Fruit fly (Drosophila melanogaster) whole organism, embryonic: ENCODE measurements around the gene arm.
A peak's percentile ranks its signal among the peaks of the same experiment; 100 is the strongest.

Experiments used
- CG10366 ChIP-seq: fragments of 200-800 bp; sonication (Bioruptor generic); IDR thresholded peaks from 2 replicates; pipeline ENCODE4 v1.3.6; 2022; ENCODE audit warnings: missing biosample characterization, missing genetic modification characterization
- CG10654 ChIP-seq: fragments of 200-800 bp; sonication (Bioruptor generic); optimal IDR thresholded peaks from 2 replicates; lab custom pipeline; 2016; ENCODE audit warnings: missing biosample characterization, missing genetic modification characterization
- CG12104 ChIP-seq: fragments of 200-800 bp; sonication (Bioruptor generic); optimal IDR thresholded peaks from 3 replicates; lab custom pipeline; 2016; ENCODE audit warnings: missing biosample characterization, missing genetic modification characterization
- CG12299 ChIP-seq: fragments of 200-800 bp; sonication (Bioruptor generic); optimal IDR thresholded peaks from 2 replicates; lab custom pipeline; 2018; ENCODE audit warnings: missing biosample characterization, mild to moderate bottlenecking, missing genetic modification characterization
- CG13775 ChIP-seq: fragments of 200-800 bp; sonication (Bioruptor generic); optimal IDR thresholded peaks from 3 replicates; lab custom pipeline; 2017; ENCODE audit warnings: missing biosample characterization, mild to moderate bottlenecking, missing genetic modification characterization
- CG17385 ChIP-seq: fragments of 200-800 bp; sonication (Bioruptor generic); optimal IDR thresholded peaks from 3 replicates; lab custom pipeline; 2018; ENCODE audit warnings: missing biosample characterization, mild to moderate bottlenecking, missing genetic modification characterization
- CG17568 ChIP-seq: fragments of 200-800 bp; sonication (Bioruptor generic); optimal IDR thresholded peaks from 2 replicates; lab custom pipeline; 2018; ENCODE audit warnings: missing biosample characterization, mild to moderate bottlenecking, missing genetic modification characterization, moderate library complexity
- CG1792 ChIP-seq: fragments of 200-800 bp; sonication (Bioruptor generic); optimal IDR thresholded peaks from 2 replicates; lab custom pipeline; 2016; ENCODE audit warnings: missing biosample characterization, missing genetic modification characterization
- CG1832 ChIP-seq: fragments of 200-800 bp; sonication (Bioruptor generic); optimal IDR thresholded peaks from 2 replicates; lab custom pipeline; 2017; ENCODE audit warnings: missing biosample characterization, mild to moderate bottlenecking, missing genetic modification characterization, inconsistent platforms
- CG18476 ChIP-seq: fragments of 200-800 bp; sonication (Bioruptor generic); optimal IDR thresholded peaks from 2 replicates; lab custom pipeline; 2016; ENCODE audit warnings: missing biosample characterization, mild to moderate bottlenecking, missing genetic modification characterization
- CG2678 ChIP-seq: fragments of 200-800 bp; sonication (Bioruptor generic); optimal IDR thresholded peaks from 3 replicates; lab custom pipeline; 2019; ENCODE audit warnings: missing biosample characterization, mild to moderate bottlenecking, missing genetic modification characterization, moderate library complexity
- CG2875 ChIP-seq: fragments of 200-800 bp; sonication (Bioruptor generic); optimal IDR thresholded peaks from 2 replicates; lab custom pipeline; 2017; ENCODE audit warnings: missing biosample characterization, mild to moderate bottlenecking, missing genetic modification characterization, missing genetic modification reagents
- CG2889 ChIP-seq: fragments of 200-800 bp; sonication (Bioruptor generic); IDR thresholded peaks from 3 replicates; pipeline ENCODE4 v1.3.6; 2022; ENCODE audit warnings: missing biosample characterization, missing genetic modification characterization
- CG3281 ChIP-seq: fragments of 200-800 bp; sonication (Bioruptor generic); optimal IDR thresholded peaks from 3 replicates; lab custom pipeline; 2017; ENCODE audit warnings: missing biosample characterization, mild to moderate bottlenecking, missing genetic modification characterization
- CG34224 ChIP-seq: fragments of 200-800 bp; sonication (Bioruptor generic); IDR thresholded peaks from 3 replicates; pipeline ENCODE4 v1.3.6; 2022; ENCODE audit warnings: missing biosample characterization, missing genetic modification characterization; ENCODE audit not compliant: partially characterized antibody
- CG3838 ChIP-seq: fragments of 200-800 bp; sonication (Bioruptor generic); optimal IDR thresholded peaks from 3 replicates; lab custom pipeline; 2016; ENCODE audit warnings: missing biosample characterization, missing genetic modification characterization
- CG4404 ChIP-seq: fragments of 200-800 bp; sonication (Bioruptor generic); IDR thresholded peaks from 2 replicates; pipeline ENCODE4 v1.3.6; 2022; ENCODE audit warnings: missing biosample characterization, missing genetic modification characterization
- CG4424 ChIP-seq: fragments of 200-800 bp; sonication (Bioruptor generic); optimal IDR thresholded peaks from 3 replicates; lab custom pipeline; 2016; ENCODE audit warnings: missing biosample characterization, missing genetic modification characterization
- CG4730 ChIP-seq: fragments of 200-800 bp; sonication (Bioruptor generic); IDR thresholded peaks from 2 replicates; pipeline ENCODE4 v1.3.6; 2022; ENCODE audit warnings: missing biosample characterization, missing genetic modification characterization
- CG6683 ChIP-seq: fragments of 200-800 bp; sonication (Bioruptor generic); optimal IDR thresholded peaks from 2 replicates; lab custom pipeline; 2017; ENCODE audit warnings: missing biosample characterization, mild to moderate bottlenecking, missing genetic modification characterization, missing genetic modification reagents
- CG7357 ChIP-seq: fragments of 200-800 bp; sonication (Bioruptor generic); IDR thresholded peaks from 3 replicates; pipeline ENCODE4 v1.3.6; 2022; ENCODE audit warnings: missing biosample characterization, missing genetic modification characterization
- CG7745 ChIP-seq: fragments of 200-800 bp; sonication (Bioruptor generic); optimal IDR thresholded peaks from 2 replicates; lab custom pipeline; 2018; ENCODE audit warnings: missing biosample characterization, mild to moderate bottlenecking, missing genetic modification characterization, moderate library complexity
- CG9215 ChIP-seq: fragments of 200-800 bp; sonication (Bioruptor generic); IDR thresholded peaks from 2 replicates; pipeline ENCODE4 v1.3.6; 2022; ENCODE audit warnings: missing biosample characterization, missing genetic modification characterization
- CG9609 ChIP-seq: fragments of 200-800 bp; sonication (Bioruptor generic); optimal IDR thresholded peaks from 3 replicates; lab custom pipeline; 2016; ENCODE audit warnings: missing biosample characterization, missing genetic modification characterization
- CG9797 ChIP-seq: fragments of 200-800 bp; sonication (Bioruptor generic); optimal IDR thresholded peaks from 3 replicates; lab custom pipeline; 2018; ENCODE audit warnings: missing biosample characterization, mild to moderate bottlenecking, missing genetic modification characterization
- Camta ChIP-seq: fragments of 200-800 bp; sonication (Bioruptor generic); optimal IDR thresholded peaks from 2 replicates; lab custom pipeline; 2016; ENCODE audit warnings: missing biosample characterization, missing genetic modification characterization
- Dip2 ChIP-seq: fragments of 200-800 bp; sonication (Bioruptor generic); IDR thresholded peaks from 2 replicates; pipeline ENCODE4 v1.3.6; 2022; ENCODE audit warnings: missing biosample characterization, missing genetic modification characterization
- E2f2 ChIP-seq: fragments of 200-800 bp; sonication (Bioruptor generic); IDR thresholded peaks from 2 replicates; pipeline ENCODE4 v1.3.6; 2022; ENCODE audit warnings: missing biosample characterization, missing genetic modification characterization
- HLH4C ChIP-seq: fragments of 200-800 bp; sonication (Bioruptor generic); IDR thresholded peaks from 3 replicates; pipeline ENCODE4 v1.3.6; 2022; ENCODE audit warnings: missing biosample characterization, missing genetic modification characterization; ENCODE audit not compliant: partially characterized antibody
- Hey ChIP-seq: fragments of 200-800 bp; sonication (Bioruptor generic); optimal IDR thresholded peaks from 3 replicates; lab custom pipeline; 2018; ENCODE audit warnings: missing biosample characterization, mild to moderate bottlenecking, missing genetic modification characterization
- Lhr ChIP-seq: fragments of 200-800 bp; sonication (Bioruptor generic); optimal IDR thresholded peaks from 3 replicates; lab custom pipeline; 2017; ENCODE audit warnings: mild to moderate bottlenecking, missing biosample characterization, missing genetic modification reagents, missing genetic modification characterization
- MESR4 ChIP-seq: fragments of 200-800 bp; sonication (Bioruptor generic); optimal IDR thresholded peaks from 2 replicates; lab custom pipeline; 2018; ENCODE audit warnings: missing biosample characterization, mild to moderate bottlenecking, missing genetic modification characterization, moderate library complexity
- Meics ChIP-seq: fragments of 200-800 bp; sonication (Bioruptor generic); optimal IDR thresholded peaks from 2 replicates; lab custom pipeline; 2017; ENCODE audit warnings: missing biosample characterization, mild to moderate bottlenecking, missing genetic modification characterization
- Mes4 ChIP-seq: fragments of 200-800 bp; sonication (Bioruptor generic); optimal IDR thresholded peaks from 2 replicates; lab custom pipeline; 2016; ENCODE audit warnings: missing biosample characterization, missing genetic modification characterization
- Myb ChIP-seq: fragments of 200-800 bp; sonication (Bioruptor generic); optimal IDR thresholded peaks from 2 replicates; lab custom pipeline; 2016; ENCODE audit warnings: missing biosample characterization, missing genetic modification characterization
- Spps ChIP-seq: fragments of 200-800 bp; sonication (Bioruptor generic); optimal IDR thresholded peaks from 2 replicates; lab custom pipeline; 2018; ENCODE audit warnings: missing biosample characterization, mild to moderate bottlenecking, missing genetic modification characterization
- Xbp1 ChIP-seq: fragments of 200-800 bp; sonication (Bioruptor generic); optimal IDR thresholded peaks from 3 replicates; lab custom pipeline; 2016; ENCODE audit warnings: missing biosample characterization, mild to moderate bottlenecking, missing genetic modification characterization
- btn ChIP-seq: fragments of 200-800 bp; sonication (Bioruptor generic); optimal IDR thresholded peaks from 2 replicates; lab custom pipeline; 2016; ENCODE audit warnings: missing biosample characterization, missing genetic modification characterization
- cato ChIP-seq: fragments of 200-800 bp; sonication (Bioruptor generic); optimal IDR thresholded peaks from 2 replicates; lab custom pipeline; 2016; ENCODE audit warnings: missing biosample characterization, missing genetic modification characterization, borderline replicate concordance
- cg ChIP-seq: fragments of 200-800 bp; sonication (Bioruptor generic); optimal IDR thresholded peaks from 3 replicates; lab custom pipeline; 2019; ENCODE audit warnings: missing biosample characterization, mild to moderate bottlenecking, missing genetic modification characterization, moderate library complexity
- gt ChIP-seq: fragments of 200-800 bp; sonication (Bioruptor generic); IDR thresholded peaks from 2 replicates; pipeline ENCODE4 v1.3.6; 2022; ENCODE audit warnings: missing biosample characterization, missing genetic modification characterization
- org-1 ChIP-seq: fragments of 200-800 bp; sonication (Bioruptor generic); optimal IDR thresholded peaks from 2 replicates; lab custom pipeline; 2017; ENCODE audit warnings: missing biosample characterization, missing genetic modification characterization
- pb ChIP-seq: fragments of 200-800 bp; sonication (Bioruptor generic); optimal IDR thresholded peaks from 3 replicates; lab custom pipeline; 2016; ENCODE audit warnings: missing biosample characterization, missing genetic modification characterization
- peb ChIP-seq: fragments of 200-800 bp; sonication (Bioruptor generic); IDR thresholded peaks from 2 replicates; pipeline ENCODE4 v1.3.6; 2022; ENCODE audit warnings: missing biosample characterization, missing genetic modification characterization
- pho ChIP-seq: fragments of 200-800 bp; sonication (Bioruptor generic); optimal IDR thresholded peaks from 2 replicates; lab custom pipeline; 2016; ENCODE audit warnings: missing biosample characterization, missing genetic modification characterization
- sens ChIP-seq: fragments of 200-800 bp; sonication (Bioruptor generic); peaks from one replicate; lab custom pipeline; 2016; ENCODE audit warnings: missing biosample characterization, missing genetic modification characterization
- sisA ChIP-seq: fragments of 200-800 bp; sonication (Bioruptor generic); IDR thresholded peaks from 2 replicates; pipeline ENCODE4 v1.3.6; 2022; ENCODE audit warnings: missing biosample characterization, missing genetic modification characterization
- ssp ChIP-seq: fragments of 200-800 bp; sonication (Bioruptor generic); IDR thresholded peaks from 2 replicates; pipeline ENCODE4 v1.3.6; 2022; ENCODE audit warnings: missing biosample characterization, missing genetic modification characterization
- tin ChIP-seq: fragments of 200-800 bp; sonication (Bioruptor generic); optimal IDR thresholded peaks from 3 replicates; lab custom pipeline; 2016; ENCODE audit warnings: missing biosample characterization, missing genetic modification characterization
- twi ChIP-seq: fragments of 200-800 bp; optimal IDR thresholded peaks from 2 replicates; lab custom pipeline; 2019; ENCODE audit warnings: missing biosample characterization, mild to moderate bottlenecking, missing genetic modification characterization, moderate library complexity

arm gene

DNA sequence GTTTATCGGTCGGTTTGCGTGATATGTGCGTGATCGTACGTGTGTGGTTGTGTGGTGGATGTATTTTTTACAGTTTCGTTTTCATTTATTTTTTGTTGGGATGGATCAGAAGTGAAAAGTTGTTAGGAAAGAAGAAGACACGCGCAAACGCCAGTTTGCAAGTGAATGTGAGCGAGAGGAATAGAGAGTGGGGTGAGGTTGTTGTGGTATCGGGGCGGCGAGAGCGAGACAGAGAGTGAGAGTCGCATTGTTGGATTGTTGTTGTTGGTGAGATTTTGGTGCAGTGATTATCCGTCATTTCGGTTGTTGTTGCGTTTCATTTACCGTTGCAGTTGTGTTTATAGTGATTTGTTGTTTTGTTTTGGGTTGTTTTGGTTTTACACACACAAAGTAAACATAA, 6.9 kb downstream of the arm start (continued):
- TF ChIP-seq CG13775 (GFP tag; lab: Kevin White, UChicago) (no peak), CG17385 (GFP tag; lab: Kevin White, UChicago) (peak; percentile 72), org-1 (GFP tag; lab: Kevin White, UChicago) (no peak), CG4730 (no peak), Spps (tag; lab: Kevin White, UChicago) (no peak)

- TF ChIP-seq CG4424 (GFP tag; lab: Kevin White, UChicago) (no peak), CG18476 (GFP tag; lab: Kevin White, UChicago) (no peak), CG10366 (GFP tag; lab: Robert Waterston, UW) (peak; percentile 9; the same call in 1 of the 2 replicates), CG7745 (tag; lab: Kevin White, UChicago) (no peak), E2f2 (GFP tag; lab: Robert Waterston, UW) (peak; percentile 40; the same call in 1 of the 2 replicates), tin (GFP tag; lab: Kevin White, UChicago) (peak; percentile 32), CG9797 (GFP tag; lab: Kevin White, UChicago) (peak; percentile 84), CG1792 (GFP tag; lab: Kevin White, UChicago) (peak; percentile 41), cato (GFP tag; lab: Kevin White, UChicago) (no peak), Meics (no peak), cg (GFP tag; lab: Kevin White, UChicago) (peak; percentile 7), CG12104 (GFP tag; lab: Kevin White, UChicago) (no peak), Mes4 (GFP tag; lab: Kevin White, UChicago) (no peak), Xbp1 (GFP tag; lab: Kevin White, UChicago) (peak; percentile 20), CG6683 (GFP tag; lab: Kevin White, UChicago) (no peak), CG2889 (GFP tag; lab: Robert Waterston, UW) (no peak), CG3281 (GFP tag; lab: Kevin White, UChicago) (no peak), Myb (GFP tag; lab: Kevin White, UChicago) (peak; percentile 18), sens (peak; percentile 86), CG1832 (GFP tag; lab: Kevin White, UChicago) (no peak), CG17568 (GFP tag; lab: Kevin White, UChicago) (no peak), twi (tag; lab: Kevin White, UChicago) (peak; percentile 39), CG4404 (peak; percentile 31; the same call in 1 of the 2 replicates), CG2875 (no peak), CG9215 (GFP tag; lab: Robert Waterston, UW) (peak; percentile 44; the same call in 1 of the 2 replicates), peb (GFP tag; lab: Robert Waterston, UW) (no peak), CG13775 (GFP tag; lab: Kevin White, UChicago) (peak; percentile 40), ssp (GFP tag; lab: Robert Waterston, UW) (peak; percentile 88), btn (GFP tag; lab: Kevin White, UChicago) (no peak), CG9609 (GFP tag; lab: Kevin White, UChicago) (peak; percentile 22), CG3838 (GFP tag; lab: Kevin White, UChicago) (no peak), Lhr (GFP tag; lab: Kevin White, UChicago) (no peak), Dip2 (GFP tag; lab: Robert Waterston, UW) (no peak), CG7357 (0 out of 3 replicates have a peak, but pooled peaks have one; percentile 30), gt (GFP tag; lab: Robert Waterston, UW) (no peak), Camta (GFP tag; lab: Kevin White, UChicago) (no peak), HLH4C (GFP tag; lab: Robert Waterston, UW) (peak; percentile 54; the same call in 2 of the 3 replicates), CG34224 (GFP tag; lab: Robert Waterston, UW) (0 out of 3 replicates have a peak, but pooled peaks have one; percentile 37), CG10654 (GFP tag; lab: Kevin White, UChicago) (no peak), CG2678 (tag; lab: Kevin White, UChicago) (no peak), pb (GFP tag; lab: Kevin White, UChicago) (no peak), sisA (GFP tag; lab: Robert Waterston, UW) (no peak), MESR4 (GFP tag; lab: Kevin White, UChicago) (peak; percentile 45), Hey (tag; lab: Kevin White, UChicago) (no peak), pho (GFP tag; lab: Kevin White, UChicago) (peak; percentile 53), CG12299 (tag; lab: Kevin White, UChicago) (peak; percentile 39)
These were observed 10.5 kb downstream of the arm start, which contains the start of the genes trr and mRpL16 for dm6 chrX:1889926-1890325. TSS of gene trr (minus strand) at chrX:1889950. TSS of gene mRpL16 (plus strand) at chrX:1890256.
